Fruit fly (Drosophila melanogaster) whole organism, prepupa: ENCODE data around the gene RpL7-like.

ENCODE experiments used
- Blimp-1 ChIP-seq: fragments of 200-800 bp; sonication (Bioruptor generic); optimal IDR thresholded peaks from 3 replicates; lab custom pipeline; 2017; ENCODE audit warnings: missing biosample characterization, missing genetic modification characterization, mild to moderate bottlenecking, moderate library complexity, missing genetic modification reagents
- CG10631 ChIP-seq: fragments of 200-800 bp; sonication (Bioruptor generic); optimal IDR thresholded peaks from 2 replicates; lab custom pipeline; 2016; ENCODE audit warnings: missing biosample characterization, missing genetic modification characterization
- CG10669 ChIP-seq: fragments of 200-800 bp; sonication (Bioruptor generic); optimal IDR thresholded peaks from 3 replicates; lab custom pipeline; 2018; ENCODE audit warnings: missing biosample characterization, mild to moderate bottlenecking, missing genetic modification characterization, moderate library complexity
- CG11762 ChIP-seq: fragments of 200-800 bp; sonication (Bioruptor generic); optimal IDR thresholded peaks from 3 replicates; lab custom pipeline; 2016; ENCODE audit warnings: missing biosample characterization, missing genetic modification characterization; ENCODE audit not compliant: insufficient read depth
- CG1621 ChIP-seq: fragments of 200-800 bp; sonication (Bioruptor generic); optimal IDR thresholded peaks from 3 replicates; lab custom pipeline; 2018; ENCODE audit warnings: missing biosample characterization, mild to moderate bottlenecking, missing genetic modification characterization
- CG34406 ChIP-seq: fragments of 200-800 bp; sonication (Bioruptor generic); optimal IDR thresholded peaks from 3 replicates; lab custom pipeline; 2016; ENCODE audit warnings: missing biosample characterization, missing genetic modification characterization
- CG4318 ChIP-seq: fragments of 200-800 bp; sonication (Bioruptor generic); optimal IDR thresholded peaks from 3 replicates; lab custom pipeline; 2017; ENCODE audit warnings: missing biosample characterization, mild to moderate bottlenecking, missing genetic modification characterization
- CG6163 ChIP-seq: fragments of 200-800 bp; sonication (Bioruptor generic); IDR thresholded peaks from 3 replicates; pipeline ENCODE4 v1.3.6; 2022; ENCODE audit warnings: missing biosample characterization, missing genetic modification characterization
- CG6276 ChIP-seq: fragments of 200-800 bp; sonication (Bioruptor generic); optimal IDR thresholded peaks from 2 replicates; lab custom pipeline; 2017; ENCODE audit warnings: missing biosample characterization, mild to moderate bottlenecking, missing genetic modification characterization
- CG6792 ChIP-seq: fragments of 200-800 bp; sonication (Bioruptor generic); optimal IDR thresholded peaks from 3 replicates; lab custom pipeline; 2016; ENCODE audit warnings: missing biosample characterization, missing genetic modification characterization
- CG6854 ChIP-seq: fragments of 200-800 bp; sonication (Bioruptor generic); optimal IDR thresholded peaks from 2 replicates; lab custom pipeline; 2017; ENCODE audit warnings: missing biosample characterization, mild to moderate bottlenecking, missing genetic modification characterization
- CG7368 ChIP-seq: fragments of 200-800 bp; sonication (Bioruptor generic); optimal IDR thresholded peaks from 3 replicates; lab custom pipeline; 2016; ENCODE audit warnings: missing biosample characterization, missing genetic modification characterization
- CG8119 ChIP-seq: fragments of 200-800 bp; sonication (Bioruptor generic); IDR thresholded peaks from 3 replicates; pipeline ENCODE4 v1.3.6; 2022; ENCODE audit warnings: missing biosample characterization, missing genetic modification characterization
- CG9139 ChIP-seq: fragments of 200-800 bp; sonication (Bioruptor generic); optimal IDR thresholded peaks from 3 replicates; lab custom pipeline; 2017; ENCODE audit warnings: missing biosample characterization, mild to moderate bottlenecking, missing genetic modification characterization
- Eip75B ChIP-seq: fragments of 200-800 bp; sonication (Bioruptor generic); optimal IDR thresholded peaks from 3 replicates; lab custom pipeline; 2016; ENCODE audit warnings: missing biosample characterization, missing genetic modification characterization
- Eip78C ChIP-seq: fragments of 200-800 bp; sonication (Bioruptor generic); peaks from one replicate; lab custom pipeline; 2016; ENCODE audit warnings: missing biosample characterization, missing genetic modification characterization
- Eip93F ChIP-seq: fragments of 200-800 bp; sonication (Bioruptor generic); optimal IDR thresholded peaks from 2 replicates; lab custom pipeline; 2016; ENCODE audit warnings: missing biosample characterization, mild to moderate bottlenecking, missing genetic modification characterization
- Ets96B ChIP-seq: fragments of 200-800 bp; optimal IDR thresholded peaks from 2 replicates; lab custom pipeline; 2019; ENCODE audit warnings: missing biosample characterization, mild to moderate bottlenecking, missing genetic modification characterization, moderate library complexity
- Gug ChIP-seq: fragments of 200-800 bp; sonication (Bioruptor generic); IDR thresholded peaks from 2 replicates; pipeline ENCODE4 v1.3.6; 2022; ENCODE audit warnings: missing biosample characterization, missing genetic modification characterization
- Hr38 ChIP-seq: sonication (Bioruptor generic); optimal IDR thresholded peaks from 2 replicates; lab custom pipeline; 2016; ENCODE audit warnings: missing biosample characterization, missing genetic modification characterization
- OdsH ChIP-seq: fragments of 200-800 bp; sonication (Bioruptor generic); optimal IDR thresholded peaks from 3 replicates; lab custom pipeline; 2016; ENCODE audit warnings: missing biosample characterization, missing genetic modification characterization
- Sox102F ChIP-seq: fragments of 200-800 bp; sonication (Bioruptor generic); optimal IDR thresholded peaks from 2 replicates; lab custom pipeline; 2016; ENCODE audit warnings: missing biosample characterization, mild to moderate bottlenecking, missing genetic modification characterization
- Sox15 ChIP-seq: fragments of 200-800 bp; sonication (Bioruptor generic); optimal IDR thresholded peaks from 3 replicates; lab custom pipeline; 2016; ENCODE audit warnings: missing biosample characterization, missing genetic modification characterization
- acj6 ChIP-seq: fragments of 200-800 bp; sonication (Bioruptor generic); optimal IDR thresholded peaks from 3 replicates; lab custom pipeline; 2016; ENCODE audit warnings: missing biosample characterization, missing genetic modification characterization
- dsx ChIP-seq: fragments of 200-800 bp; optimal IDR thresholded peaks from 3 replicates; lab custom pipeline; 2019; ENCODE audit warnings: missing biosample characterization, mild to moderate bottlenecking, missing genetic modification characterization, moderate library complexity; ENCODE audit not compliant: poor library complexity, severe bottlenecking
- eg ChIP-seq: fragments of 200-800 bp; sonication (Bioruptor generic); IDR thresholded peaks from 3 replicates; pipeline ENCODE4 v1.3.6; 2022; ENCODE audit warnings: missing biosample characterization, missing genetic modification characterization
- fd85E ChIP-seq: fragments of 200-800 bp; sonication (Bioruptor generic); optimal IDR thresholded peaks from 3 replicates; lab custom pipeline; 2016; ENCODE audit warnings: missing biosample characterization, missing genetic modification characterization
- lz ChIP-seq: fragments of 200-800 bp; sonication (Bioruptor generic); optimal IDR thresholded peaks from 3 replicates; lab custom pipeline; 2016; ENCODE audit warnings: missing biosample characterization, missing genetic modification characterization
- net ChIP-seq: fragments of 200-800 bp; sonication (Bioruptor generic); optimal IDR thresholded peaks from 3 replicates; lab custom pipeline; 2016; ENCODE audit warnings: missing biosample characterization, missing genetic modification characterization
- salr ChIP-seq, 2 experiments: fragments of 200-800 bp; sonication (Bioruptor generic); optimal IDR thresholded peaks; 3 replicates each; lab custom pipeline; 2016 to 2018; ENCODE audit warnings: missing biosample characterization in 2 of 2, missing genetic modification characterization in 2 of 2, mild to moderate bottlenecking in 1 of 2
- spab ChIP-seq: fragments of 200-800 bp; sonication (Bioruptor generic); optimal IDR thresholded peaks from 2 replicates; lab custom pipeline; 2017; ENCODE audit warnings: missing biosample characterization, mild to moderate bottlenecking, missing genetic modification characterization, missing genetic modification reagents
- ss ChIP-seq, 2 experiments: fragments of 200-800 bp; sonication (Bioruptor generic); optimal IDR thresholded peaks; 2 replicates in 1 of 2; 3 replicates in 1 of 2; lab custom pipeline; 2017 to 2018; ENCODE audit warnings: mild to moderate bottlenecking in 2 of 2, missing biosample characterization in 2 of 2, missing genetic modification characterization in 2 of 2, moderate library complexity in 1 of 2
- svp ChIP-seq: fragments of 200-800 bp; sonication (Bioruptor generic); peaks from one replicate; lab custom pipeline; 2016; ENCODE audit warnings: missing biosample characterization, missing genetic modification characterization
- topi ChIP-seq: fragments of 200-800 bp; sonication (Bioruptor generic); optimal IDR thresholded peaks from 3 replicates; lab custom pipeline; 2016; ENCODE audit warnings: missing biosample characterization, missing genetic modification characterization
- vri ChIP-seq: fragments of 200-800 bp; sonication (Bioruptor generic); optimal IDR thresholded peaks from 3 replicates; lab custom pipeline; 2016; ENCODE audit warnings: missing biosample characterization, mild to moderate bottlenecking, missing genetic modification characterization

RpL7-like gene

DNA sequence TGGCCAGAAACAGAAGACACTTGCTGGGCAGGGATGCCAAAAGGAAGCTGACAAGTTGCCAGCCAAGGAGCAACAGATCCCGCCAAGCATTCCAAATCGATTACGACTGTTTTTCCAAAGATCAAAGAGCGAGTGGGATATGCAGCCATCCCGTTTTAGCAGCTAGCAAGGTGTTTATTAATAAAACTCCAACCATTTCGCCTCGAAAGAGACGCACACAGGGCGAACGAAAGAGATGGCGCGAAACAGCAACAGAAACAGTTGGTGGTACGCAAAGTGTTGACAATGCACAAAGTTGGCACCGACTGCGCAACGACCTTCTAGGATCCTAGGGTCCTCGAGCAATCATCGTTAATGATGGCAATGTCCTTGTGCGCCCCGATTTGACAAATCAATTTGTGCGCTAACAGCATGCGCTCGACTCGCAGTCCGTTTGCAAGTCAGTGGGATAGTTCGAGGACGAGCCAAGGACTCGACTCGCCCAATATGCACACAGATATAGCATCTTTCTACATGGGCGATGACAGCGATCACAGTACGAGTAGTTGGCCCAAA, 23.8 kb downstream of the RpL7-like start:
- TF ChIP-seq CG4318 (no peak), acj6 (GFP tag; lab: Kevin White, UChicago) (no peak), CG10631 (GFP tag; lab: Kevin White, UChicago) (no peak), Eip75B (GFP tag; lab: Kevin White, UChicago) (no peak), ss (GFP tag; optimal IDR thresholded peaks at IDR 0.05; lab: Kevin White, UChicago) (no peak), CG34406 (GFP tag; lab: Kevin White, UChicago) (no peak), OdsH (GFP tag; lab: Kevin White, UChicago) (no peak), Eip78C (GFP tag; lab: Kevin White, UChicago) (no peak), CG6792 (GFP tag; lab: Kevin White, UChicago) (no peak), svp (GFP tag; lab: Kevin White, UChicago) (no peak), spab (GFP tag; lab: Kevin White, UChicago) (no peak), topi (GFP tag; lab: Kevin White, UChicago) (no peak), CG6276 (GFP tag; lab: Kevin White, UChicago) (no peak), CG11762 (no peak), CG6854 (no peak), CG10669 (GFP tag; lab: Kevin White, UChicago) (no peak), Eip93F (GFP tag; lab: Kevin White, UChicago) (no peak), Hr38 (GFP tag; lab: Kevin White, UChicago) (no peak), dsx (no peak), salr (GFP tag; optimal IDR thresholded peaks at IDR 0.05; lab: Kevin White, UChicago) (no peak)

DNA sequence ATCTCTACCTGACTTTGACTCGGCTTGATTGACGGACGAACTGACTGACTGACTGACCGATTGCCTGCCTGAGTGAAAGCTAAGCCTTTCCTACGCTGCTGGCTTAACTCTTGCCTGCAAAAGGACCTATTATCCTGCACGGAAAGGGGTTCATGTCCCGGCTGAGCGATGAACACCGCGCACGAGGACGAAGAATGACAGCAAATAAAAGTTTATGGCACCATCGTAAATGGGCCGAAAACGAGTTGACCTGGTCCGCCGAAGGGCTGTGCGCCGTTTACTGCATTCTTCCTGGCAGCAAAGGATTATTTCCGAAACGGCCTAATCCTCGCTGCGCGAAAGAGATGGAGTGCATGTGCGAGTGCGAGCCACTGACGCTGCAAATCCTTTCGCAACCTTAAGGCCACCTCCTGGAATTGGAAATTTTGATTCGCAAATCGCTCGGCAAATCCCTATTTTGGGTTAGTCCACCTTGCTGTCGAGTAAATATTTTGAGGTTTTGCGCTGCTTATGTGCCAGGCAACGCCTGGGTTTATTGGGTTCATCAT, 25.1 kb downstream of the RpL7-like start:
- TF ChIP-seq salr (GFP tag; optimal IDR thresholded peaks at IDR 0.05; lab: Kevin White, UChicago) = no peak
- no peak for TF ChIP-seq ss (GFP tag; optimal IDR thresholded peaks at IDR 0.05; lab: Kevin White, UChicago)
- TF ChIP-seq CG7368 = no peak
- TF ChIP-seq CG6163 (GFP tag; lab: Robert Waterston, UW) = no peak
- TF ChIP-seq net (GFP tag; lab: Kevin White, UChicago) = no peak
- no peak for TF ChIP-seq Blimp-1
- no peak for TF ChIP-seq CG10631 (GFP tag; lab: Kevin White, UChicago)
- TF ChIP-seq CG1621 (tag; lab: Kevin White, UChicago) = no peak
- TF ChIP-seq Sox102F (GFP tag; lab: Kevin White, UChicago) = no peak
- TF ChIP-seq CG11762 = no peak
- no peak for TF ChIP-seq Gug (GFP tag; lab: Robert Waterston, UW)

DNA sequence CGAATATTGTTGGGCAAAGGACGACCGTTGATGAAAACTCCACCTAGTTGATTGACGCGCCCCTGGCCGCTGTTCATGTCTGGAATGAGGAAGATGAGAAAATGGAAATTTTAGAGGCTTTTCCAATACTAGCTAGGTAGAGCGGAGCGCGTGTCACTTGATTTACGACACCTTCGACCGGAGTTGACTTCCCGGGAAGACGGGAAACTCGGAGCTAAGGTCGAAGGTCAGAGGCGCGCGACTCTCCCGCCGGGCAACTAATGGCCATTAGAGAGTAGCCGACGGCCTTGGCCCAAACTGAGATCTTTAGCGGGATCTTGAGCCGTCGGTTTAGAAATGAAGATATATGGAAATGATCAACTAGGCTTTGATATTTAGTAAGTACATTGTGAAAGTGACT, 28.9 kb downstream of the RpL7-like start:
- TF ChIP-seq Gug (GFP tag; lab: Robert Waterston, UW) (no peak), Sox15 (no peak), vri (GFP tag; lab: Kevin White, UChicago) (no peak), CG7368 (no peak), CG9139 (GFP tag; lab: Kevin White, UChicago) (no peak), Sox102F (GFP tag; lab: Kevin White, UChicago) (no peak), CG4318 (no peak), lz (GFP tag; lab: Kevin White, UChicago) (no peak), fd85E (GFP tag; lab: Kevin White, UChicago) (no peak), topi (GFP tag; lab: Kevin White, UChicago) (no peak), eg (GFP tag; lab: Robert Waterston, UW) (no peak), Ets96B (tag; lab: Kevin White, UChicago) (no peak), CG8119 (no peak), salr (GFP tag; optimal IDR thresholded peaks at IDR 0.05; lab: Kevin White, UChicago) (no peak)
- TF ChIP-seq, all 60 proteins: peak for 0
